Worm (Caenorhabditis elegans) whole organism, late embryonic: ENCODE results near the gene F36D3.16.

Source experiments
- C08G9.2 ChIP-seq: sonication (generic microtip); optimal IDR thresholded peaks from 2 replicates; lab custom pipeline; 2016; ENCODE audit warnings: mild to moderate bottlenecking, missing genetic modification characterization, moderate library complexity, missing compliant biosample characterization
- C38D4.7 ChIP-seq: fragments of 200-800 bp; sonication (Bioruptor generic); optimal IDR thresholded peaks from 2 replicates; lab custom pipeline; 2018; ENCODE audit warnings: mild to moderate bottlenecking, missing genetic modification characterization, moderate library complexity, missing compliant biosample characterization
- T23F11.4 ChIP-seq: fragments of 200-800 bp; sonication (Bioruptor generic); optimal IDR thresholded peaks from 2 replicates; lab custom pipeline; 2018; ENCODE audit warnings: mild to moderate bottlenecking, missing genetic modification characterization, missing compliant biosample characterization
- ama-1 ChIP-seq: fragments of 150-350 bp; optimal IDR thresholded peaks from 2 replicates; lab custom pipeline; 2014
- ceh-19 ChIP-seq: fragments of 200-800 bp; sonication (Bioruptor generic); optimal IDR thresholded peaks from 2 replicates; lab custom pipeline; 2018; ENCODE audit warnings: mild to moderate bottlenecking, missing genetic modification characterization, missing compliant biosample characterization
- ceh-24 ChIP-seq: sonication (generic microtip); optimal IDR thresholded peaks from 2 replicates; lab custom pipeline; 2016; ENCODE audit warnings: mild to moderate bottlenecking, missing genetic modification characterization, missing compliant biosample characterization
- ceh-31 ChIP-seq: sonication (generic microtip); optimal IDR thresholded peaks from 2 replicates; lab custom pipeline; 2016; ENCODE audit warnings: missing genetic modification characterization, missing compliant biosample characterization
- ceh-48 ChIP-seq: sonication (generic microtip); optimal IDR thresholded peaks from 2 replicates; lab custom pipeline; 2016; ENCODE audit warnings: missing genetic modification characterization, inconsistent platforms, missing compliant biosample characterization
- ceh-6 ChIP-seq: fragments of 200-800 bp; sonication (Bioruptor generic); optimal IDR thresholded peaks from 2 replicates; lab custom pipeline; 2018; ENCODE audit warnings: mild to moderate bottlenecking, missing genetic modification characterization, missing compliant biosample characterization
- ceh-9 ChIP-seq: sonication (generic microtip); optimal IDR thresholded peaks from 2 replicates; lab custom pipeline; 2016; ENCODE audit warnings: mild to moderate bottlenecking, missing genetic modification characterization, inconsistent platforms, missing compliant biosample characterization
- elt-2 ChIP-seq: sonication (generic microtip); optimal IDR thresholded peaks from 2 replicates; lab custom pipeline; 2016; ENCODE audit warnings: missing genetic modification reagents, missing genetic modification characterization, missing compliant biosample characterization
- elt-4 ChIP-seq: sonication (generic microtip); optimal IDR thresholded peaks from 2 replicates; lab custom pipeline; 2016; ENCODE audit warnings: missing genetic modification characterization, missing compliant biosample characterization
- ets-4 ChIP-seq: sonication (generic microtip); optimal IDR thresholded peaks from 2 replicates; lab custom pipeline; 2016; ENCODE audit warnings: missing genetic modification characterization, missing compliant biosample characterization
- eyg-1 ChIP-seq: sonication (generic microtip); optimal IDR thresholded peaks from 2 replicates; lab custom pipeline; 2016; ENCODE audit warnings: missing genotype, missing genetic modification characterization, missing compliant biosample characterization
- fax-1 ChIP-seq: sonication (generic microtip); optimal IDR thresholded peaks from 2 replicates; lab custom pipeline; 2016; ENCODE audit warnings: missing genotype, missing genetic modification characterization, missing compliant biosample characterization
- fkh-6 ChIP-seq: sonication (generic microtip); optimal IDR thresholded peaks from 2 replicates; lab custom pipeline; 2016; ENCODE audit warnings: missing genetic modification characterization, missing compliant biosample characterization
- hlh-13 ChIP-seq: fragments of 200-800 bp; sonication (Bioruptor generic); optimal IDR thresholded peaks from 2 replicates; lab custom pipeline; 2018; ENCODE audit warnings: mild to moderate bottlenecking, missing genetic modification characterization, missing compliant biosample characterization
- hlh-15 ChIP-seq: sonication (generic microtip); optimal IDR thresholded peaks from 2 replicates; lab custom pipeline; 2016; ENCODE audit warnings: missing genetic modification characterization, missing compliant biosample characterization
- lim-6 ChIP-seq: sonication (generic microtip); optimal IDR thresholded peaks from 2 replicates; lab custom pipeline; 2016; ENCODE audit warnings: missing genetic modification characterization, missing compliant biosample characterization
- lin-11 ChIP-seq: fragments of 200-800 bp; sonication (Bioruptor generic); optimal IDR thresholded peaks from 2 replicates; lab custom pipeline; 2018; ENCODE audit warnings: mild to moderate bottlenecking, missing genetic modification characterization, missing compliant biosample characterization
- madf-2 ChIP-seq: sonication (generic microtip); optimal IDR thresholded peaks from 2 replicates; lab custom pipeline; 2017; ENCODE audit warnings: missing genetic modification characterization, missing compliant biosample characterization
- mec-3 ChIP-seq: sonication (generic microtip); optimal IDR thresholded peaks from 2 replicates; lab custom pipeline; 2016; ENCODE audit warnings: borderline replicate concordance, missing genetic modification characterization, missing compliant biosample characterization
- nfya-1 ChIP-seq: sonication (generic microtip); optimal IDR thresholded peaks from 2 replicates; lab custom pipeline; 2017; ENCODE audit warnings: missing genetic modification characterization, mild to moderate bottlenecking, missing compliant biosample characterization, antibody characterized with exemption, moderate library complexity
- nhr-11 ChIP-seq: fragments of 150-350 bp; optimal IDR thresholded peaks from 2 replicates; lab custom pipeline; 2014; ENCODE audit warnings: missing biosample characterization, missing genetic modification characterization
- nhr-232 ChIP-seq: sonication (generic microtip); optimal IDR thresholded peaks from 2 replicates; lab custom pipeline; 2016; ENCODE audit warnings: missing genetic modification characterization, missing compliant biosample characterization
- npax-4 ChIP-seq: sonication (generic microtip); optimal IDR thresholded peaks from 2 replicates; lab custom pipeline; 2016; ENCODE audit warnings: missing genetic modification characterization, missing compliant biosample characterization
- pha-2 ChIP-seq: sonication (generic microtip); optimal IDR thresholded peaks from 2 replicates; lab custom pipeline; 2017; ENCODE audit warnings: mild to moderate bottlenecking, missing genetic modification characterization, missing compliant biosample characterization
- pha-4 ChIP-seq: fragments of 150-350 bp; optimal IDR thresholded peaks from 2 replicates; lab custom pipeline; 2018; ENCODE audit warnings: missing biosample characterization, missing genetic modification reagents, missing genetic modification characterization
- ref-2 ChIP-seq: sonication (generic microtip); optimal IDR thresholded peaks from 2 replicates; lab custom pipeline; 2016; ENCODE audit warnings: missing genetic modification characterization, missing compliant biosample characterization
- sdc-2 ChIP-seq: sonication (generic microtip); optimal IDR thresholded peaks from 2 replicates; lab custom pipeline; 2016; ENCODE audit warnings: missing genotype, missing genetic modification characterization, missing compliant biosample characterization
- sox-4 ChIP-seq: sonication (generic microtip); optimal IDR thresholded peaks from 2 replicates; lab custom pipeline; 2017; ENCODE audit warnings: mild to moderate bottlenecking, missing genetic modification characterization, inconsistent platforms, missing compliant biosample characterization
- tbx-2 ChIP-seq: sonication (generic microtip); optimal IDR thresholded peaks from 2 replicates; lab custom pipeline; 2016; ENCODE audit warnings: missing genetic modification characterization, missing compliant biosample characterization
- tbx-7 ChIP-seq: sonication (generic microtip); optimal IDR thresholded peaks from 2 replicates; lab custom pipeline; 2016; ENCODE audit warnings: missing genotype, missing genetic modification characterization, missing compliant biosample characterization
- unc-42 ChIP-seq: sonication (generic microtip); optimal IDR thresholded peaks from 2 replicates; lab custom pipeline; 2016; ENCODE audit warnings: missing genotype, missing genetic modification characterization, missing compliant biosample characterization
- unc-55 ChIP-seq: sonication (generic microtip); optimal IDR thresholded peaks from 2 replicates; lab custom pipeline; 2017; ENCODE audit warnings: missing biosample characterization, missing genetic modification reagents, missing genetic modification characterization
- unc-86 ChIP-seq: sonication (generic microtip); optimal IDR thresholded peaks from 2 replicates; lab custom pipeline; 2016; ENCODE audit warnings: missing genetic modification characterization, missing compliant biosample characterization

The F36D3.16 gene

ce11 chrV:16488172-16488571, 39.7 kb upstream of the F36D3.16 start, which contains the start of gene sqst-4:
Gene sqst-4 (plus strand): TSS chrV:16488472.
- TF ChIP-seq sox-4 (tag; lab: Kevin White, UChicago) (no peak), lin-11 (tag; lab: Kevin White, UChicago) (no peak), ceh-24 (tag; lab: Kevin White, UChicago) (no peak), hlh-13 (GFP tag; lab: Kevin White, UChicago) (no peak), ceh-31 (tag; lab: Kevin White, UChicago) (no peak), ets-4 (tag; lab: Kevin White, UChicago) (no peak), unc-86 (no peak), hlh-15 (tag; lab: Kevin White, UChicago) (no peak), nfya-1 (tag; lab: Kevin White, UChicago) (no peak), sdc-2 (tag; lab: Kevin White, UChicago) (no peak), ceh-6 (GFP tag; lab: Kevin White, UChicago) (no peak), eyg-1 (no peak), ceh-9 (tag; lab: Kevin White, UChicago) (no peak), npax-4 (tag; lab: Kevin White, UChicago) (no peak), elt-4 (no peak)

DNA sequence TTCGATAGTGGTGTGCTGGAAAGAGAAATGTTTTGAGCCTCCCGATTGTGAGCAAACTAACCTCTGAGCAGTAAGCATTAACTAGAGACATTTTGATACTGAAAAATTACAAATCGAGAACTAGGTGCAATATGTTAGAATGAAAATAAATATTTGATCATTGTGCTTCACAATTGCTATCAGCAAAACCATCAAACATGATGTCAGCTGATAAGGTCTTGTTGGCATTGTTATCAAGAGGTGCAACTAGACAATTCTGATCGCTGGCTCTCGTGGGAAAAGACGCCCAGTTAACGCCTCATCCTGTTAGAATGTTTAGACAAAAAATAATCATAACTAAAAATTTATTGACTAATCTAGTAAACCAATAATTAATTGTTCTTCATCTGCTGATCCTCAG, 33.5 kb upstream of the F36D3.16 start, which contains the start of gene comt-2:
Gene comt-2, minus strand, starts transcription at position 131 of the 400 bp plus-strand sequence.
- TF ChIP-seq nhr-11 (no peak), C38D4.7 (GFP tag; lab: Kevin White, UChicago) (no peak), elt-2 (peak; percentile 88), fax-1 (tag; lab: Kevin White, UChicago) (no peak)

ce11 chrV:16497504-16497903, 30.4 kb upstream of the F36D3.16 start, which contains the start of gene srh-136:
Gene srh-136 (minus strand): TSS chrV:16497596.
- TF ChIP-seq unc-86, result no peak
- no peak for TF ChIP-seq tbx-7
- no peak for TF ChIP-seq elt-2
- no peak for TF ChIP-seq lim-6 (tag; lab: Kevin White, UChicago)
- TF ChIP-seq unc-42 (tag; lab: Kevin White, UChicago), result no peak
- TF ChIP-seq fkh-6 (tag; lab: Kevin White, UChicago), result no peak
- no peak for TF ChIP-seq ceh-9 (tag; lab: Kevin White, UChicago)
- no peak for TF ChIP-seq nhr-232 (tag; lab: Kevin White, UChicago)
- TF ChIP-seq, all 69 proteins: peak for 0

DNA sequence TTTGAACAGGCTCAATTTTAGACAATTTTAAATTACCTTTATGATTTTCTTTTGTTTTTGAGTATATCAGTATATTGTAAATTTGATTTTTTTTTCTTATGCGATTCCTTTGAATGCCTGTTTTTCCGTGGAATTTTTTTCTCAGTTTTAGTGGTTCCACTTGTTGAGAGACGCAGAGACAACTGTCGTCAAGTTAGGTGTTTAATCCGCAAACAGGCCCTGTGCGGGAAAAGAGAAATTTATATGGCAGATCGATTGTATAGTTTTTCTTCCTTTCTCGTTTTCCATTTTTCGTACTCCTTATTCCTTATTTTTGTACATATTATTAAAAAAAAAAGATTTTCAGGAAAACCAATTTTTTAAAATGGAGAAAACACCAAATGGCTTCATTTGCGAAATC, 28.9 kb upstream of the F36D3.16 start, which contains the start of gene F36D3.1:
Gene F36D3.1, plus strand, starts transcription at position 347 of the 400 bp plus-strand sequence.
- TF ChIP-seq pha-2, result no peak
- TF ChIP-seq nfya-1 (tag; lab: Kevin White, UChicago), result peak; percentile 37

DNA sequence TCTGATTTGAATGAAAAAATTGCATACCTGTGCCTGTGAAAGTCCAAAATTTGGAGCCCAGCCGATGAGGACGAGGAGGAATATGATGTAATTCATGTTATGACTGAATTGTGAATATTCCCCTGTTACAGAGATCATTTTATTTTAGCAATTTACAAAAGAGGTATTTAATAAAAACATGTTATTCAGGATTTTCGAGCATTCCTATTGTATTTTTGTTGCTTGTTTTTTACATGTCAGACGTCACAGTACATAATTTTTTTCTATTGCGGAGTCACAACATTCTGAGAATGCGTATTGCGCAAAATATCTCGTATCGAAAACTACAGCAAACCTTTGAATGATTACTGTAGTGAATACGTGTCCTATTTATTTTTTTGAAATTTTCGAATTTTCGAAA, 24.7 kb upstream of the F36D3.16 start, which contains the start of gene F36D3.14:
Gene F36D3.14, minus strand, starts transcription at position 101 of the 400 bp plus-strand sequence.
- TF ChIP-seq pha-4 (tag; lab: Kevin White, UChicago), result no peak
- TF ChIP-seq T23F11.4 (GFP tag; lab: Kevin White, UChicago), result no peak
- TF ChIP-seq, all 69 proteins: peak for 0

DNA sequence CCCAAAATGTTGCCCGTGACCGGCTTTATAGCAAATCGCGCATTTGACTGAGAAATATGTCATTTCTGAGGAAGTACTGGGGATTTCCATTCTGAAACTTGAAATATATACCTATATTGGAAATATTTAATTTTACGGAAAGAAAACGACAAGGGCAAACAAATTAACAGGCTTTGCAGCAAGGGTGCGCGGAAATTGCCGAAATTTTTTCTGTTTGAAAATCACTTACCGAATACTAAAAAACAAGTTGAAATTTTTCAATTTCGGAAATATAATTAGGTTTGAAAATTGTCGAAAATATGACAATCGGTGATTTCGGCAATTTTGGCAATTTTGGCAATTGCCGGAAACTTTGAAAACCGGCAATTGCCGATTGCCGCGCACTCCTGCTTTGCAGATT, 22.1 kb upstream of the F36D3.16 start, which contains the start of gene nhr-54:
Gene nhr-54, minus strand, starts transcription at position 101 of the 400 bp plus-strand sequence.
- no peak for TF ChIP-seq pha-2
- TF ChIP-seq madf-2, result no peak
- TF ChIP-seq elt-4, result no peak
- TF ChIP-seq mec-3 (tag; lab: Kevin White, UChicago), result no peak
- no peak for TF ChIP-seq unc-55
- TF ChIP-seq C08G9.2 (tag; lab: Kevin White, UChicago), result no peak
- TF ChIP-seq ceh-48, result no peak
- no peak for TF ChIP-seq ceh-19 (GFP tag; lab: Kevin White, UChicago)
- TF ChIP-seq nhr-232 (tag; lab: Kevin White, UChicago), result no peak
- TF ChIP-seq tbx-2 (tag; lab: Kevin White, UChicago), result no peak
- no peak for TF ChIP-seq ref-2
- no peak for TF ChIP-seq ama-1 (lab: Kevin White, UChicago)
